Fruit fly (Drosophila melanogaster) whole organism, prepupa: ENCODE data around the gene CG8915.

ENCODE experiments used
- CG10631 ChIP-seq: fragments of 200-800 bp; sonication (Bioruptor generic); optimal IDR thresholded peaks from 2 replicates; lab custom pipeline; 2016; ENCODE audit warnings: missing biosample characterization, missing genetic modification characterization
- Lpt ChIP-seq: fragments of 200-800 bp; sonication (Bioruptor generic); optimal IDR thresholded peaks from 3 replicates; lab custom pipeline; 2016; ENCODE audit warnings: missing biosample characterization, missing genetic modification characterization
- Met ChIP-seq: fragments of 200-800 bp; sonication (Bioruptor generic); optimal IDR thresholded peaks from 3 replicates; lab custom pipeline; 2016; ENCODE audit warnings: missing biosample characterization, missing genetic modification characterization
- Sox14 ChIP-seq: fragments of 200-800 bp; sonication (Bioruptor generic); optimal IDR thresholded peaks from 3 replicates; lab custom pipeline; 2016; ENCODE audit warnings: missing biosample characterization, missing genetic modification characterization
- dac ChIP-seq: fragments of 200-800 bp; sonication (Bioruptor generic); optimal IDR thresholded peaks from 2 replicates; lab custom pipeline; 2017; ENCODE audit warnings: missing biosample characterization, mild to moderate bottlenecking, missing genetic modification characterization
- eg ChIP-seq: fragments of 200-800 bp; sonication (Bioruptor generic); IDR thresholded peaks from 3 replicates; pipeline ENCODE4 v1.3.6; 2022; ENCODE audit warnings: missing biosample characterization, missing genetic modification characterization
- vri ChIP-seq: fragments of 200-800 bp; sonication (Bioruptor generic); optimal IDR thresholded peaks from 3 replicates; lab custom pipeline; 2016; ENCODE audit warnings: missing biosample characterization, mild to moderate bottlenecking, missing genetic modification characterization

DNA sequence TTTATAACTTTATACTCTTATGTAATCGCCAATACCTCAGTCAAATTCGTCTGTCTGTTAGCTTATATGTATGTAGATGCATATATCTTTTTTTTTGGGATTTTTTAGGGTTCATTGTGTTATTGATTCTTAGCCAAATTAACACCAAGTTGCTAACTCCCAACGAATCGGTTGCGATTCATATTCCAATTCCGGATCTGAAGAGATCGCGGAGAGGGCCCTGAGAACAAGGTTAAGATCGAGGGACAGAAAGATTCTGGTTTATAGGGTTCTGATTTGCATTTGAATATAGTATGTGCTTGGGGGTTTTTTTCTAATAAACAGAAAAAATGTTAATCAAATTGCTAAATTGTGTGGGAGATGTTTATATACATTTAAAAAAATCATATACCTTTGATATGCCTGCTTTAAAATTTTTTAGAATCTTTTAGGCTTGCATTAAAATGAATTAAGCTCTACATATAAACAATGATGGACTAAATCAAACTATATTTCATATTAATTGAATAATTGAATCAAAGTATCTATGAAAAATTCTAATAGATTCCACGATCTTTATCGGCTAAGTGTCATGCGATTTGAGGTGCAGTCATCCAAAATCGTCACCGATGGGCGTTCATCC is 36.8 kb downstream of the CG8915 start, which contains the start of gene CG32563:
- TF ChIP-seq Sox14 (GFP tag; lab: Kevin White, UChicago) (no peak), dac (GFP tag; lab: Kevin White, UChicago) (no peak), Lpt (no peak), CG10631 (GFP tag; lab: Kevin White, UChicago) (no peak), Met (GFP tag; lab: Kevin White, UChicago) (no peak), eg (GFP tag; lab: Robert Waterston, UW) (no peak), vri (GFP tag; lab: Kevin White, UChicago) (no peak)
